Worm (Caenorhabditis elegans) whole organism, midembryonic: ENCODE results near the gene C02F5.13.

Source experiments
- T22C8.4 ChIP-seq: fragments of 200-800 bp; sonication (Bioruptor generic); IDR thresholded peaks from 2 replicates; pipeline ENCODE4 v1.3.6; 2022; ENCODE audit warnings: missing genetic modification characterization, missing compliant biosample characterization
- cog-1 ChIP-seq: sonication (generic microtip); optimal IDR thresholded peaks from 2 replicates; lab custom pipeline; 2016; ENCODE audit warnings: missing genetic modification characterization, missing compliant biosample characterization
- flt-1 ChIP-seq: fragments of 200-800 bp; sonication (Bioruptor generic); IDR thresholded peaks from 2 replicates; pipeline ENCODE4 v1.3.6; 2022; ENCODE audit warnings: missing genetic modification characterization, missing compliant biosample characterization
- klf-2 ChIP-seq: fragments of 200-800 bp; sonication (Bioruptor generic); conservative IDR thresholded peaks from 2 replicates; pipeline ENCODE4 v1.3.6; 2022; ENCODE audit warnings: missing genetic modification reagents, missing genetic modification characterization, missing compliant biosample characterization
- med-1 ChIP-seq: sonication (generic microtip); optimal IDR thresholded peaks from 2 replicates; lab custom pipeline; 2017; ENCODE audit warnings: missing genetic modification characterization, mild to moderate bottlenecking, missing compliant biosample characterization, antibody characterized with exemption, missing genetic modification reagents; ENCODE audit not compliant: insufficient read depth
- ref-1 ChIP-seq: fragments of 200-800 bp; sonication (Bioruptor generic); conservative IDR thresholded peaks from 2 replicates; pipeline ENCODE4 v1.3.6; 2022; ENCODE audit warnings: missing genetic modification reagents, missing genetic modification characterization, missing compliant biosample characterization
- tab-1 ChIP-seq: fragments of 200-800 bp; sonication (Bioruptor generic); IDR thresholded peaks from 2 replicates; pipeline ENCODE4 v1.3.6; 2022; ENCODE audit warnings: missing genetic modification characterization, missing compliant biosample characterization
- ztf-23 ChIP-seq: fragments of 200-800 bp; sonication (Bioruptor generic); IDR thresholded peaks from 2 replicates; pipeline ENCODE4 v1.3.6; 2022; ENCODE audit warnings: missing genetic modification reagents, missing genetic modification characterization, missing compliant biosample characterization
- ztf-29 ChIP-seq: fragments of 200-800 bp; sonication (Bioruptor generic); IDR thresholded peaks from 2 replicates; pipeline ENCODE4 v1.3.6; 2022; ENCODE audit warnings: missing genetic modification reagents, missing genetic modification characterization, missing compliant biosample characterization

DNA sequence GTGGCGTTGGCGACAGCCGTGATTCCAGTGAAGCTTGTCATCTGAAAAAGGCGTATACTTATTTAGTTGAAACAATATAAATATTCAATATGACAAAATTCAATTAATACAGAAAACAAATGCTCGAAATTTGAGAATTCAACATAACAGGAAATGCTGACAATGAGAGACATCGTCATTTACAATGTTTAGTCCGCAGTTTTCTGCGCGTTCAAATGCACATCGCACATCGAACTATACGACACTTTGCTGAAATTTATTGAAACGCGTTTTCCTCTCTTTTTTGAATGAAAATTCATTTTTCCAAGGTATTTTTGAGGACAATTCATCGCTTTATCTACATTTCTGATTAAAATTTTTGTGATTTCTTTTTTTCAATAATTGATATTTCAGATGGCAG, 3.1 kb upstream of the C02F5.13 start, which contains the start of the genes pbs-6 and cids-1:
- TF ChIP-seq ztf-29 (GFP tag; lab: Robert Waterston, UW): no peak
- no peak for TF ChIP-seq med-1 (GFP tag; lab: Kevin White, UChicago)
- TF ChIP-seq ztf-23 (GFP tag; lab: Robert Waterston, UW): no peak
- no peak for TF ChIP-seq flt-1 (GFP tag; lab: Robert Waterston, UW)
- no peak for TF ChIP-seq tab-1
- TF ChIP-seq ref-1 (GFP tag; lab: Robert Waterston, UW): no peak
- TF ChIP-seq cog-1 (tag; lab: Kevin White, UChicago): no peak
- TF ChIP-seq T22C8.4 (GFP tag; lab: Robert Waterston, UW): no peak
- no peak for TF ChIP-seq klf-2 (GFP tag; lab: Robert Waterston, UW)
